Worm (Caenorhabditis elegans) whole organism, L1 larva: ENCODE measurements around the gene T02H6.1.

Experiments used
- Y116A8C.19 ChIP-seq: sonication (generic microtip); optimal IDR thresholded peaks from 2 replicates; lab custom pipeline; 2016; ENCODE audit warnings: missing compliant biosample characterization, missing genetic modification characterization, borderline replicate concordance
- alr-1 ChIP-seq: fragments of 200-800 bp; sonication (Bioruptor generic); optimal IDR thresholded peaks from 2 replicates; lab custom pipeline; 2018; ENCODE audit warnings: borderline replicate concordance, mild to moderate bottlenecking, missing genetic modification characterization, missing compliant biosample characterization
- ets-5 ChIP-seq: fragments of 200-800 bp; sonication (Bioruptor generic); IDR thresholded peaks from 2 replicates; pipeline ENCODE4 v1.3.6; 2022; ENCODE audit warnings: missing genetic modification characterization, missing compliant biosample characterization
- fkh-8 ChIP-seq: sonication (generic microtip); optimal IDR thresholded peaks from 2 replicates; lab custom pipeline; 2016; ENCODE audit warnings: mild to moderate bottlenecking, missing genetic modification characterization, missing compliant biosample characterization
- fos-1 ChIP-seq: fragments of 150-350 bp; optimal IDR thresholded peaks from 2 replicates; lab custom pipeline; 2014; ENCODE audit warnings: missing biosample characterization, missing genetic modification characterization
- lsy-2 ChIP-seq, 2 experiments: fragments of 150-350 bp; optimal IDR thresholded peaks; 2 replicates each; lab custom pipeline; 2014; ENCODE audit warnings: missing biosample characterization in 2 of 2, missing genetic modification characterization in 2 of 2
- nhr-28 ChIP-seq: fragments of 150-350 bp; optimal IDR thresholded peaks from 2 replicates; lab custom pipeline; 2014; ENCODE audit warnings: missing biosample characterization, missing genetic modification characterization
- nhr-47 ChIP-seq: sonication (generic microtip); optimal IDR thresholded peaks from 2 replicates; lab custom pipeline; 2016; ENCODE audit warnings: mild to moderate bottlenecking, missing genetic modification characterization, moderate library complexity, missing compliant biosample characterization
- nhr-71 ChIP-seq: sonication (generic microtip); optimal IDR thresholded peaks from 2 replicates; lab custom pipeline; 2016; ENCODE audit warnings: mild to moderate bottlenecking, missing genetic modification characterization, moderate library complexity, missing compliant biosample characterization
- nhr-85 ChIP-seq: sonication (generic microtip); peaks from one replicate; lab custom pipeline; 2016; ENCODE audit warnings: missing genetic modification characterization, inconsistent platforms, missing compliant biosample characterization
- sptf-1 ChIP-seq: fragments of 150-350 bp; optimal IDR thresholded peaks from 2 replicates; lab custom pipeline; 2014; ENCODE audit warnings: missing biosample characterization, missing genetic modification characterization
- swsn-7 ChIP-seq: sonication (generic microtip); optimal IDR thresholded peaks from 2 replicates; lab custom pipeline; 2016; ENCODE audit warnings: missing genetic modification characterization, missing compliant biosample characterization
- unc-62 ChIP-seq: fragments of 150-350 bp; optimal IDR thresholded peaks from 2 replicates; lab custom pipeline; 2014; ENCODE audit warnings: missing biosample characterization, missing genetic modification reagents, missing genetic modification characterization
- zag-1 ChIP-seq: fragments of 150-350 bp; optimal IDR thresholded peaks from 2 replicates; lab custom pipeline; 2014; ENCODE audit warnings: missing biosample characterization, missing genetic modification characterization

- TF ChIP-seq sptf-1 (tag; lab: Kevin White, UChicago) (no peak), alr-1 (tag; lab: Kevin White, UChicago) (no peak), nhr-28 (tag; lab: Kevin White, UChicago) (no peak), ets-5 (GFP tag; lab: Robert Waterston, UW) (no peak), Y116A8C.19 (tag; lab: Kevin White, UChicago) (no peak), zag-1 (tag; lab: Kevin White, UChicago) (no peak), fkh-8 (tag; lab: Kevin White, UChicago) (no peak), swsn-7 (no peak), unc-62 (no peak), nhr-47 (tag; lab: Kevin White, UChicago) (no peak), nhr-85 (tag; lab: Kevin White, UChicago) (no peak), fos-1 (no peak), nhr-71 (tag; lab: Kevin White, UChicago) (no peak), lsy-2 (tag; optimal IDR thresholded peaks at IDR 0.05; lab: Kevin White, UChicago) (no peak)
Observed at ce11 chrII:684811-685210, 24.4 kb upstream of the T02H6.1 start, which contains the start of gene T02H6.5.
